Fruit fly (Drosophila melanogaster) whole organism, wandering third instar larva: Measurements from ENCODE around the gene cv-c.

Experiments
- CrebA ChIP-seq: fragments of 200-800 bp; sonication (Bioruptor generic); optimal IDR thresholded peaks from 2 replicates; lab custom pipeline; 2016; ENCODE audit warnings: missing biosample characterization, mild to moderate bottlenecking, missing genetic modification characterization, borderline replicate concordance
- Hr78 ChIP-seq: fragments of >200 bp; optimal IDR thresholded peaks from 2 replicates; lab custom pipeline; 2017; ENCODE audit warnings: missing biosample characterization, missing genetic modification characterization
- Jra ChIP-seq: sonication (Bioruptor generic); optimal IDR thresholded peaks from 2 replicates; lab custom pipeline; 2016; ENCODE audit warnings: missing biosample characterization, missing genetic modification characterization
- N ChIP-seq: fragments of >200 bp; optimal IDR thresholded peaks from 2 replicates; lab custom pipeline; 2018; ENCODE audit warnings: missing biosample characterization, missing external identifiers, missing genetic modification characterization
- OdsH ChIP-seq: fragments of 200-800 bp; sonication (Bioruptor generic); optimal IDR thresholded peaks from 2 replicates; lab custom pipeline; 2016; ENCODE audit warnings: missing biosample characterization, mild to moderate bottlenecking, missing genetic modification characterization
- pan ChIP-seq: fragments of >200 bp; optimal IDR thresholded peaks from 2 replicates; lab custom pipeline; 2017
- rgr ChIP-seq: fragments of 200-800 bp; sonication (Bioruptor generic); optimal IDR thresholded peaks from 3 replicates; lab custom pipeline; 2016; ENCODE audit warnings: missing biosample characterization, mild to moderate bottlenecking, missing genetic modification characterization
- tai ChIP-seq: sonication (Bioruptor generic); optimal IDR thresholded peaks from 2 replicates; lab custom pipeline; 2016; ENCODE audit warnings: missing biosample characterization, missing genetic modification characterization
- usp ChIP-seq: fragments of >200 bp; optimal IDR thresholded peaks from 2 replicates; lab custom pipeline; 2017; ENCODE audit warnings: missing biosample characterization, missing genetic modification characterization

DNA sequence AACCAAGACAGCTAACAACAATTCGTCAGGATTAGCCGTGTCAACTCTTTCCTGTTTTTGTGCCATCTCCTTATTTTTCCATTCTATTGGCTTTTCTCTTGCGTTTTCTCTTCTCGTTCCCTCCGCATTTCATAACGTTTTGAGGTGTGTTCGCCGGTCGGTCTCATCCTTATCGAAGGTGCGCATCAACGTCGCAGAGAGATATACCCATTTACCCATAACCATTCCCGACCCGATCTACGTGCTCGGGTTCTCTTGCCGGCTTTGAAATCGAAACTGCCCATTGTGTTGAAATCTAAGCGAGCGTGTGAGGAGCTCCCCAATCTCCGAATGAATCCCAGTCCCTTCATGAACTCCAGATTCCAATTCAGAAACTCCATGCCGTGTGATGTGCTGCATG, 1.5 kb upstream of the cv-c start:
- TF ChIP-seq CrebA (GFP tag; lab: Kevin White, UChicago): no peak
- TF ChIP-seq usp (GFP tag; lab: Kevin White, UChicago): no peak
- no peak for TF ChIP-seq rgr (GFP tag; lab: Kevin White, UChicago)
- TF ChIP-seq Jra (GFP tag; lab: Kevin White, UChicago): no peak
- no peak for TF ChIP-seq OdsH (GFP tag; lab: Kevin White, UChicago)
- TF ChIP-seq N: no peak
- TF ChIP-seq pan: no peak
- TF ChIP-seq Hr78 (GFP tag; lab: Kevin White, UChicago): no peak
- TF ChIP-seq tai: no peak
